Worm (Caenorhabditis elegans) whole organism, young adult: Measurements from ENCODE around the gene lin-15B.

Source experiments
- B0261.1 ChIP-seq: sonication (generic microtip); optimal IDR thresholded peaks from 2 replicates; lab custom pipeline; 2016; ENCODE audit warnings: mild to moderate bottlenecking, missing genetic modification characterization, moderate library complexity, missing compliant biosample characterization
- B0336.3 ChIP-seq: fragments of 200-800 bp; sonication (Bioruptor generic); IDR thresholded peaks from 2 replicates; pipeline ENCODE4 v1.3.6; 2022; ENCODE audit warnings: missing genetic modification characterization, missing compliant biosample characterization
- D2030.7 ChIP-seq: fragments of 200-800 bp; sonication (Bioruptor generic); IDR thresholded peaks from 2 replicates; pipeline ENCODE4 v1.3.6; 2022; ENCODE audit warnings: missing genetic modification reagents, missing genetic modification characterization, missing compliant biosample characterization
- F22D6.2 ChIP-seq: sonication (generic microtip); optimal IDR thresholded peaks from 2 replicates; lab custom pipeline; 2016; ENCODE audit warnings: mild to moderate bottlenecking, missing genetic modification characterization, missing compliant biosample characterization
- F23B12.7 ChIP-seq: sonication (generic microtip); optimal IDR thresholded peaks from 2 replicates; lab custom pipeline; 2017; ENCODE audit warnings: missing genetic modification characterization, mild to moderate bottlenecking, missing compliant biosample characterization, antibody characterized with exemption, moderate library complexity; ENCODE audit not compliant: insufficient read depth
- F33H1.4 ChIP-seq: fragments of 200-800 bp; sonication (Bioruptor generic); IDR thresholded peaks from 2 replicates; pipeline ENCODE4 v1.3.6; 2022; ENCODE audit warnings: missing genetic modification reagents, missing genetic modification characterization, missing compliant biosample characterization
- F37B4.10 ChIP-seq: fragments of 200-800 bp; sonication (Bioruptor generic); IDR thresholded peaks from 2 replicates; pipeline ENCODE4 v1.3.6; 2022; ENCODE audit warnings: missing genetic modification characterization, missing compliant biosample characterization
- F49E8.2 ChIP-seq: sonication (generic microtip); optimal IDR thresholded peaks from 3 replicates; lab custom pipeline; 2017; ENCODE audit warnings: missing genetic modification characterization, mild to moderate bottlenecking, missing compliant biosample characterization, antibody characterized with exemption, moderate library complexity; ENCODE audit not compliant: insufficient read depth
- F57C9.4 ChIP-seq: sonication (generic microtip); optimal IDR thresholded peaks from 2 replicates; lab custom pipeline; 2017; ENCODE audit warnings: mild to moderate bottlenecking, missing genetic modification characterization, missing compliant biosample characterization
- K11D2.4 ChIP-seq: fragments of 200-800 bp; sonication (Bioruptor generic); IDR thresholded peaks from 2 replicates; pipeline ENCODE4 v1.3.6; 2022; ENCODE audit warnings: missing genetic modification reagents, missing genetic modification characterization, missing compliant biosample characterization
- Y53F4B.3 ChIP-seq: fragments of 200-800 bp; sonication (Bioruptor generic); IDR thresholded peaks from 2 replicates; pipeline ENCODE4 v1.3.6; 2022; ENCODE audit warnings: missing genetic modification reagents, missing genetic modification characterization, missing compliant biosample characterization
- Y53G8AR.9 ChIP-seq: fragments of 200-800 bp; sonication (Bioruptor generic); conservative IDR thresholded peaks from 2 replicates; pipeline ENCODE4 v1.3.6; 2022; ENCODE audit warnings: missing genetic modification reagents, missing genetic modification characterization, missing compliant biosample characterization
- Y95B8A.8 ChIP-seq: fragments of 200-800 bp; sonication (Bioruptor generic); IDR thresholded peaks from 2 replicates; pipeline ENCODE4 v1.3.6; 2022; ENCODE audit warnings: missing genetic modification reagents, missing genetic modification characterization, missing compliant biosample characterization
- akir-1 ChIP-seq: fragments of 200-800 bp; sonication (Bioruptor generic); optimal IDR thresholded peaks from 2 replicates; lab custom pipeline; 2018; ENCODE audit warnings: mild to moderate bottlenecking, missing genetic modification characterization, moderate library complexity, missing compliant biosample characterization
- ama-1 ChIP-seq, 3 experiments: fragments of 150-350 bp in 1 of 3; sonication (generic microtip) in 2 of 3; optimal IDR thresholded peaks; 2 replicates each; lab custom pipeline; 2014 to 2018; ENCODE audit warnings: missing biosample characterization in 2 of 3, missing genetic modification characterization in 2 of 3, missing genetic modification reagents in 2 of 3
- aptf-2 ChIP-seq: fragments of 200-800 bp; sonication (Bioruptor generic); conservative IDR thresholded peaks from 2 replicates; pipeline ENCODE4 v1.3.6; 2022; ENCODE audit warnings: missing genetic modification reagents, missing genetic modification characterization, missing compliant biosample characterization
- athp-1 ChIP-seq: sonication (generic microtip); optimal IDR thresholded peaks from 2 replicates; lab custom pipeline; 2017; ENCODE audit warnings: mild to moderate bottlenecking, missing genetic modification characterization, missing compliant biosample characterization
- attf-3 ChIP-seq: fragments of 200-800 bp; sonication (Bioruptor generic); conservative IDR thresholded peaks from 2 replicates; pipeline ENCODE4 v1.3.6; 2022; ENCODE audit warnings: missing genetic modification reagents, missing genetic modification characterization, missing compliant biosample characterization
- attf-5 ChIP-seq: fragments of 200-800 bp; sonication (Bioruptor generic); optimal IDR thresholded peaks from 2 replicates; lab custom pipeline; 2018; ENCODE audit warnings: mild to moderate bottlenecking, missing genetic modification characterization, missing compliant biosample characterization
- bed-1 ChIP-seq: fragments of 200-800 bp; sonication (Bioruptor generic); IDR thresholded peaks from 2 replicates; pipeline ENCODE4 v1.3.6; 2022; ENCODE audit warnings: missing genetic modification reagents, missing genetic modification characterization, missing compliant biosample characterization
- ccch-3 ChIP-seq: fragments of 200-800 bp; sonication (Bioruptor generic); optimal IDR thresholded peaks from 2 replicates; lab custom pipeline; 2018; ENCODE audit warnings: mild to moderate bottlenecking, missing genetic modification characterization, missing compliant biosample characterization
- chd-7 ChIP-seq: sonication (generic microtip); optimal IDR thresholded peaks from 2 replicates; lab custom pipeline; 2016; ENCODE audit warnings: mild to moderate bottlenecking, missing genetic modification characterization, moderate library complexity, missing compliant biosample characterization
- egl-18 ChIP-seq: fragments of 200-800 bp; sonication (Bioruptor generic); IDR thresholded peaks from 2 replicates; pipeline ENCODE4 v1.3.6; 2022; ENCODE audit warnings: missing genetic modification reagents, missing genetic modification characterization, missing compliant biosample characterization
- egl-44 ChIP-seq: fragments of 200-800 bp; sonication (Bioruptor generic); IDR thresholded peaks from 2 replicates; pipeline ENCODE4 v1.3.6; 2022; ENCODE audit warnings: missing genetic modification reagents, missing genetic modification characterization, missing compliant biosample characterization
- ekl-4 ChIP-seq: fragments of 200-800 bp; sonication (Bioruptor generic); IDR thresholded peaks from 2 replicates; pipeline ENCODE4 v1.3.6; 2022; ENCODE audit warnings: missing genetic modification reagents, missing genetic modification characterization, missing compliant biosample characterization
- hlh-12 ChIP-seq: sonication (generic microtip); optimal IDR thresholded peaks from 2 replicates; lab custom pipeline; 2016; ENCODE audit warnings: missing genetic modification characterization, missing compliant biosample characterization
- hmg-20 ChIP-seq: fragments of 200-800 bp; sonication (Bioruptor generic); IDR thresholded peaks from 2 replicates; pipeline ENCODE4 v1.3.6; 2022; ENCODE audit warnings: missing genetic modification reagents, missing genetic modification characterization, missing compliant biosample characterization
- hsf-1 ChIP-seq: fragments of 200-800 bp; sonication (Bioruptor generic); IDR thresholded peaks from 2 replicates; pipeline ENCODE4 v1.3.6; 2022; ENCODE audit warnings: missing genetic modification reagents, missing genetic modification characterization, missing compliant biosample characterization
- lag-1 ChIP-seq: fragments of 200-800 bp; sonication (Bioruptor generic); IDR thresholded peaks from 2 replicates; pipeline ENCODE4 v1.3.6; 2022; ENCODE audit warnings: missing genetic modification reagents, missing genetic modification characterization, missing compliant biosample characterization
- let-607 ChIP-seq, 2 experiments: fragments of 200-800 bp in 1 of 2; sonication (Bioruptor generic) in 1 of 2; sonication (generic microtip) in 1 of 2; optimal IDR thresholded peaks; 2 replicates each; lab custom pipeline; 2016 to 2018; ENCODE audit warnings: mild to moderate bottlenecking in 2 of 2, missing compliant biosample characterization in 2 of 2, missing genetic modification characterization in 2 of 2, moderate library complexity in 2 of 2, missing genotype in 1 of 2
- lin-26 ChIP-seq: fragments of 200-800 bp; sonication (Bioruptor generic); IDR thresholded peaks from 2 replicates; pipeline ENCODE4 v1.3.6; 2022; ENCODE audit warnings: missing genetic modification reagents, missing genetic modification characterization, missing compliant biosample characterization
- lin-35 ChIP-seq, 3 experiments: fragments of 150-350 bp in 2 of 3; sonication (generic microtip) in 1 of 3; optimal IDR thresholded peaks; 2 replicates each; lab custom pipeline; 2014 to 2018; ENCODE audit warnings: missing biosample characterization in 3 of 3, missing genetic modification characterization in 3 of 3, missing genetic modification reagents in 3 of 3
- lin-40 ChIP-seq: sonication (generic microtip); optimal IDR thresholded peaks from 2 replicates; lab custom pipeline; 2016; ENCODE audit warnings: missing genetic modification characterization, mild to moderate bottlenecking, missing compliant biosample characterization, missing genotype, missing genetic modification reagents
- madf-10 ChIP-seq: sonication (generic microtip); optimal IDR thresholded peaks from 2 replicates; lab custom pipeline; 2016; ENCODE audit warnings: mild to moderate bottlenecking, missing genetic modification characterization, missing compliant biosample characterization
- madf-6 ChIP-seq: fragments of 200-800 bp; sonication (Bioruptor generic); IDR thresholded peaks from 2 replicates; pipeline ENCODE4 v1.3.6; 2022; ENCODE audit warnings: missing genetic modification reagents, missing genetic modification characterization, missing compliant biosample characterization
- nfya-1 ChIP-seq: sonication (generic microtip); optimal IDR thresholded peaks from 2 replicates; lab custom pipeline; 2017; ENCODE audit warnings: antibody characterized with exemption, missing compliant biosample characterization, missing genetic modification characterization, borderline replicate concordance; ENCODE audit not compliant: insufficient read depth
- snpc-1.3 ChIP-seq: sonication (generic microtip); optimal IDR thresholded peaks from 2 replicates; lab custom pipeline; 2017; ENCODE audit warnings: missing genetic modification characterization, mild to moderate bottlenecking, missing compliant biosample characterization, antibody characterized with exemption, moderate library complexity, missing genotype, missing genetic modification reagents; ENCODE audit not compliant: insufficient read depth
- snpc-4 ChIP-seq, 5 experiments: fragments of 150-350 bp in 1 of 5; sonication (generic microtip) in 4 of 5; optimal IDR thresholded peaks; 2 replicates each; lab custom pipeline; 2014 to 2018; ENCODE audit warnings: missing genetic modification characterization in 5 of 5, missing biosample characterization in 3 of 5, antibody characterized with exemption in 2 of 5, mild to moderate bottlenecking in 2 of 5, missing compliant biosample characterization in 2 of 5, missing genotype in 2 of 5, moderate library complexity in 2 of 5, missing genetic modification reagents in 1 of 5
- somi-1 ChIP-seq: fragments of 200-800 bp; sonication (Bioruptor generic); optimal IDR thresholded peaks from 2 replicates; lab custom pipeline; 2018; ENCODE audit warnings: mild to moderate bottlenecking, missing genetic modification characterization, missing compliant biosample characterization
- tbx-9 ChIP-seq: sonication (generic microtip); optimal IDR thresholded peaks from 2 replicates; lab custom pipeline; 2016; ENCODE audit warnings: borderline replicate concordance, missing genetic modification characterization, inconsistent platforms, missing compliant biosample characterization
- unc-62 ChIP-seq: fragments of 150-350 bp; optimal IDR thresholded peaks from 2 replicates; lab custom pipeline; 2014; ENCODE audit warnings: missing biosample characterization, missing genetic modification reagents, missing genetic modification characterization
- xnd-1 ChIP-seq: sonication (generic microtip); optimal IDR thresholded peaks from 2 replicates; lab custom pipeline; 2016; ENCODE audit warnings: missing genotype, missing genetic modification reagents, missing genetic modification characterization, missing compliant biosample characterization
- ztf-28 ChIP-seq: fragments of 200-800 bp; sonication (Bioruptor generic); IDR thresholded peaks from 2 replicates; pipeline ENCODE4 v1.3.6; 2022; ENCODE audit warnings: missing genetic modification reagents, missing genetic modification characterization, missing compliant biosample characterization
- ztf-3 ChIP-seq: fragments of 200-800 bp; sonication (Bioruptor generic); optimal IDR thresholded peaks from 2 replicates; lab custom pipeline; 2018; ENCODE audit warnings: mild to moderate bottlenecking, missing genetic modification characterization, missing compliant biosample characterization
- ztf-6 ChIP-seq: fragments of 200-800 bp; sonication (Bioruptor generic); IDR thresholded peaks from 2 replicates; pipeline ENCODE4 v1.3.6; 2022; ENCODE audit warnings: missing genetic modification reagents, missing genetic modification characterization, missing compliant biosample characterization

The lin-15B gene

ce11 chrX:15741852-15742251 lies 15.9 kb downstream of the lin-15B start (continued):
- TF ChIP-seq tbx-9: no peak
- TF ChIP-seq F33H1.4 (GFP tag; lab: Robert Waterston, UW): 0 out of 2 replicates have a peak, but pooled peaks have one; percentile 24
- TF ChIP-seq chd-7 (tag; lab: Kevin White, UChicago): peak; percentile 65
- peak; percentile 87 for TF ChIP-seq egl-44 (GFP tag; lab: Robert Waterston, UW)
- peak; percentile 59 for TF ChIP-seq madf-6 (GFP tag; lab: Robert Waterston, UW)
- TF ChIP-seq snpc-4 (GFP tag; optimal IDR thresholded peaks at IDR 0.05; lab: Kevin White, UChicago): peak; percentile 64
- peak; percentile 32 to 85 (median 66) for TF ChIP-seq snpc-4 (tag; optimal IDR thresholded peaks at IDR 0.05; lab: Kevin White, UChicago)
- TF ChIP-seq ztf-6 (GFP tag; lab: Robert Waterston, UW): peak; percentile 73; the same call in 1 of the 2 replicates
- no peak for TF ChIP-seq hlh-12 (tag; lab: Kevin White, UChicago)
- no peak for TF ChIP-seq lin-35 (GFP tag; optimal IDR thresholded peaks at IDR 0.05; lab: Kevin White, UChicago)
- TF ChIP-seq egl-18 (GFP tag; lab: Robert Waterston, UW): peak; percentile 43; the same call in 1 of the 2 replicates
- TF ChIP-seq lag-1 (GFP tag; lab: Robert Waterston, UW): no peak
- TF ChIP-seq attf-5 (GFP tag; lab: Kevin White, UChicago): peak; percentile 45
- peak; percentile 56 for TF ChIP-seq lin-40 (tag; lab: Kevin White, UChicago)
- peak; percentile 77 for TF ChIP-seq madf-10
- peak; percentile 27; the same call in 1 of the 2 replicates for TF ChIP-seq Y53F4B.3 (GFP tag; lab: Robert Waterston, UW)
- TF ChIP-seq unc-62 (GFP tag; lab: Kevin White, UChicago): no peak
- peak; percentile 20 for TF ChIP-seq F49E8.2
- TF ChIP-seq Y95B8A.8 (GFP tag; lab: Robert Waterston, UW): no peak
- peak; percentile 96 for TF ChIP-seq lin-26 (GFP tag; lab: Robert Waterston, UW)
- peak; percentile 44 for TF ChIP-seq somi-1 (GFP tag; lab: Kevin White, UChicago)
- TF ChIP-seq F22D6.2 (tag; lab: Kevin White, UChicago): no peak
- TF ChIP-seq B0261.1 (tag; lab: Kevin White, UChicago): peak; percentile 98
- TF ChIP-seq F57C9.4 (tag; lab: Kevin White, UChicago): no peak
- TF ChIP-seq ztf-3: no peak
- TF ChIP-seq F23B12.7 (tag; lab: Kevin White, UChicago): peak; percentile 83
- TF ChIP-seq hmg-20: peak; percentile 81
- TF ChIP-seq attf-3 (GFP tag; lab: Robert Waterston, UW): 0 out of 2 replicates have a peak, but pooled peaks have one; percentile 36
- TF ChIP-seq D2030.7 (GFP tag; lab: Robert Waterston, UW): peak; percentile 84
- no peak for TF ChIP-seq nfya-1 (tag; lab: Kevin White, UChicago)
- peak; percentile 11 for TF ChIP-seq snpc-1.3
- TF ChIP-seq let-607 (tag; optimal IDR thresholded peaks at IDR 0.05; lab: Kevin White, UChicago): peak; percentile 29 to 42
- no peak for TF ChIP-seq hsf-1 (GFP tag; lab: Robert Waterston, UW)
- no peak for TF ChIP-seq Y53G8AR.9
- TF ChIP-seq B0336.3 (GFP tag; lab: Robert Waterston, UW): peak; percentile 79
- 0 out of 2 replicates have a peak, but pooled peaks have one; percentile 38 for TF ChIP-seq F37B4.10
- no peak for TF ChIP-seq ama-1 (optimal IDR thresholded peaks at IDR 0.05; lab: Kevin White, UChicago)
- peak in 1 of 2 experiments; percentile 66 for TF ChIP-seq ama-1 (GFP tag; optimal IDR thresholded peaks at IDR 0.05; lab: Kevin White, UChicago)
- no peak for TF ChIP-seq bed-1
- no peak for TF ChIP-seq xnd-1 (tag; lab: Kevin White, UChicago)
- no peak for TF ChIP-seq aptf-2
- TF ChIP-seq akir-1: peak; percentile 60
- TF ChIP-seq athp-1: peak; percentile 60
- peak; percentile 47; the same call in 1 of the 2 replicates for TF ChIP-seq ztf-28 (GFP tag; lab: Robert Waterston, UW)
- no peak for TF ChIP-seq ekl-4
- TF ChIP-seq K11D2.4 (GFP tag; lab: Robert Waterston, UW): peak; percentile 90
- no peak for TF ChIP-seq ccch-3
